Worm (Caenorhabditis elegans) whole organism, early embryonic: ENCODE measurements around the gene C50E3.12.

ENCODE experiments used
- B0310.2 ChIP-seq: sonication (generic microtip); optimal IDR thresholded peaks from 2 replicates; lab custom pipeline; 2016; ENCODE audit warnings: mild to moderate bottlenecking, missing genetic modification characterization, missing compliant biosample characterization
- F13C5.2 ChIP-seq: sonication (generic microtip); optimal IDR thresholded peaks from 2 replicates; lab custom pipeline; 2017; ENCODE audit warnings: mild to moderate bottlenecking, missing genetic modification characterization, inconsistent platforms, missing compliant biosample characterization
- aly-1 ChIP-seq: sonication (generic microtip); optimal IDR thresholded peaks from 2 replicates; lab custom pipeline; 2016; ENCODE audit warnings: missing genetic modification characterization, missing compliant biosample characterization
- ama-1 ChIP-seq: fragments of 150-350 bp; optimal IDR thresholded peaks from 2 replicates; lab custom pipeline; 2014
- ceh-13 ChIP-seq: fragments of 200-800 bp; sonication (Bioruptor generic); optimal IDR thresholded peaks from 2 replicates; lab custom pipeline; 2018; ENCODE audit warnings: mild to moderate bottlenecking, missing genetic modification characterization, missing compliant biosample characterization
- ceh-36 ChIP-seq: sonication (generic microtip); optimal IDR thresholded peaks from 2 replicates; lab custom pipeline; 2016; ENCODE audit warnings: missing genetic modification characterization, inconsistent platforms, missing compliant biosample characterization
- ets-7 ChIP-seq: sonication (generic microtip); optimal IDR thresholded peaks from 2 replicates; lab custom pipeline; 2016; ENCODE audit warnings: missing genotype, missing genetic modification characterization, missing compliant biosample characterization
- flt-1 ChIP-seq: fragments of 200-800 bp; sonication (Bioruptor generic); IDR thresholded peaks from 2 replicates; pipeline ENCODE4 v1.3.6; 2022; ENCODE audit warnings: missing genetic modification characterization, missing compliant biosample characterization
- hmbx-1 ChIP-seq: sonication (generic microtip); optimal IDR thresholded peaks from 2 replicates; lab custom pipeline; 2016; ENCODE audit warnings: mild to moderate bottlenecking, missing genetic modification characterization, missing compliant biosample characterization
- hnd-1 ChIP-seq: sonication (generic microtip); optimal IDR thresholded peaks from 2 replicates; lab custom pipeline; 2016; ENCODE audit warnings: missing genetic modification characterization, missing compliant biosample characterization
- scrt-1 ChIP-seq: fragments of 200-800 bp; sonication (Bioruptor generic); IDR thresholded peaks from 2 replicates; pipeline ENCODE4 v1.3.6; 2022; ENCODE audit warnings: missing genetic modification characterization, missing compliant biosample characterization
- sea-1 ChIP-seq: fragments of 200-800 bp; sonication (Bioruptor generic); conservative IDR thresholded peaks from 2 replicates; pipeline ENCODE4 v1.3.6; 2022; ENCODE audit warnings: missing genetic modification characterization, missing compliant biosample characterization
- tbx-11 ChIP-seq: fragments of 200-800 bp; sonication (Bioruptor generic); IDR thresholded peaks from 2 replicates; pipeline ENCODE4 v1.3.6; 2022; ENCODE audit warnings: missing genetic modification characterization, missing compliant biosample characterization
- tra-4 ChIP-seq: sonication (generic microtip); optimal IDR thresholded peaks from 2 replicates; lab custom pipeline; 2017; ENCODE audit warnings: missing genetic modification characterization, missing compliant biosample characterization

- TF ChIP-seq F13C5.2 (tag; lab: Kevin White, UChicago), result no peak
- no peak for TF ChIP-seq scrt-1
- TF ChIP-seq hnd-1 (tag; lab: Kevin White, UChicago), result no peak
- no peak for TF ChIP-seq tbx-11 (GFP tag; lab: Robert Waterston, UW)
- no peak for TF ChIP-seq ama-1
- TF ChIP-seq flt-1 (GFP tag; lab: Robert Waterston, UW), result no peak
- TF ChIP-seq tra-4 (tag; lab: Kevin White, UChicago), result no peak
- TF ChIP-seq ceh-36 (tag; lab: Kevin White, UChicago), result no peak
- TF ChIP-seq sea-1 (GFP tag; lab: Robert Waterston, UW), result no peak
- TF ChIP-seq hmbx-1 (tag; lab: Kevin White, UChicago), result no peak
- no peak for TF ChIP-seq B0310.2
- no peak for TF ChIP-seq aly-1 (tag; lab: Kevin White, UChicago)
- TF ChIP-seq ceh-13 (GFP tag; lab: Kevin White, UChicago), result no peak
- TF ChIP-seq ets-7 (tag; lab: Kevin White, UChicago), result no peak
Observed at ce11 chrV:7641718-7642117, 19.9 kb upstream of the C50E3.12 start.
